Worm (Caenorhabditis elegans): ENCODE measurements around the gene kcmf-1.

DNA sequence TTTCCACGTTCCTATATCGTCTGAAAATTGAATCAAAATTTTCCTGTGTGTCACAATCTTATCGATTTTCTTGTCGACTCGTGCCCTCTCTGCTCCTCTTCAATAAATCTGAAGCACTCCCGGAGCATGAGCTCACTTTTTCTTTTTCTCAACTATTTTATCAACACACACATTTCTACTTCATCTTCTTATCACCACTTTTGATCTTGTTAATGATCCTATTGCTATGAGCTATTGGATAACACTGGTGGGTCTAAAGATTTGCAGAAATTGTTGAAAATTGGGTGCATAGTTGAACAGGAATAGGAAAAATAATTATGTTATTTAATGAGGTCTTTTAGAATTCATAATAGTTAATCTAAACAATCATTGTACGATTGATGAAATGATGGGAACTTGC lies 24.0 kb upstream of the kcmf-1 start:
- no peak for TF ChIP-seq ets-7 (tag; optimal IDR thresholded peaks at IDR 0.05)
- TF ChIP-seq ceh-36 (tag; optimal IDR thresholded peaks at IDR 0.05) = no peak
- no peak for TF ChIP-seq ama-1 (optimal IDR thresholded peaks at IDR 0.05)
- no peak for TF ChIP-seq sea-1 (GFP tag; conservative IDR thresholded peaks at IDR 0.05)
- no peak for TF ChIP-seq hmbx-1 (tag; optimal IDR thresholded peaks at IDR 0.05)
- TF ChIP-seq scrt-1 (GFP tag; IDR thresholded peaks at IDR 0.05) = no peak

Data from whole organism, early embryonic.